Worm (Caenorhabditis elegans) whole organism, L4 larva: ENCODE results near the gene nas-3.

Experiments used
- D1046.2 ChIP-seq: fragments of 200-800 bp; sonication (Bioruptor generic); IDR thresholded peaks from 2 replicates; pipeline ENCODE4 v1.3.6; 2022; ENCODE audit warnings: missing genetic modification characterization, missing compliant biosample characterization
- Y5F2A.4 ChIP-seq: fragments of 200-800 bp; sonication (Bioruptor generic); optimal IDR thresholded peaks from 2 replicates; lab custom pipeline; 2018; ENCODE audit warnings: mild to moderate bottlenecking, missing genetic modification characterization, missing compliant biosample characterization
- arid-1 ChIP-seq: fragments of 200-800 bp; sonication (Bioruptor generic); conservative IDR thresholded peaks from 2 replicates; pipeline ENCODE4 v1.3.6; 2022; ENCODE audit warnings: missing genetic modification reagents, missing genetic modification characterization, missing compliant biosample characterization
- ceh-28 ChIP-seq: fragments of 150-350 bp; optimal IDR thresholded peaks from 2 replicates; lab custom pipeline; 2014; ENCODE audit warnings: missing biosample characterization, missing genetic modification reagents, missing genetic modification characterization
- ceh-32 ChIP-seq: sonication (generic microtip); optimal IDR thresholded peaks from 2 replicates; lab custom pipeline; 2016; ENCODE audit warnings: mild to moderate bottlenecking, missing genetic modification characterization, missing compliant biosample characterization; ENCODE audit not compliant: poor library complexity
- ceh-62 ChIP-seq: sonication (generic microtip); optimal IDR thresholded peaks from 2 replicates; lab custom pipeline; 2017; ENCODE audit warnings: missing biosample characterization, missing genetic modification characterization
- cey-2 ChIP-seq: sonication (generic microtip); optimal IDR thresholded peaks from 3 replicates; lab custom pipeline; 2017; ENCODE audit warnings: missing genetic modification characterization, mild to moderate bottlenecking, missing compliant biosample characterization, antibody characterized with exemption, borderline replicate concordance; ENCODE audit not compliant: insufficient read depth
- daf-16 ChIP-seq, 3 experiments: sonication (generic microtip); optimal IDR thresholded peaks; 2 replicates each; lab custom pipeline; 2016 to 2017; ENCODE audit warnings: missing genetic modification characterization in 3 of 3, missing genetic modification reagents in 3 of 3, mild to moderate bottlenecking in 2 of 3, missing compliant biosample characterization in 2 of 3, missing biosample characterization in 1 of 3, moderate library complexity in 1 of 3
- dmd-6 ChIP-seq: fragments of 200-800 bp; sonication (Bioruptor generic); IDR thresholded peaks from 2 replicates; pipeline ENCODE4 v1.3.6; 2022; ENCODE audit warnings: missing genetic modification reagents, missing genetic modification characterization, missing compliant biosample characterization
- dmd-8 ChIP-seq: fragments of 200-800 bp; sonication (Bioruptor generic); IDR thresholded peaks from 2 replicates; pipeline ENCODE4 v1.3.6; 2022; ENCODE audit warnings: missing genetic modification characterization, missing compliant biosample characterization
- dmd-9 ChIP-seq: fragments of 200-800 bp; sonication (Bioruptor generic); IDR thresholded peaks from 2 replicates; pipeline ENCODE4 v1.3.6; 2022; ENCODE audit warnings: missing genetic modification reagents, missing genetic modification characterization, missing compliant biosample characterization
- duxl-1 ChIP-seq: sonication (generic microtip); optimal IDR thresholded peaks from 2 replicates; lab custom pipeline; 2016; ENCODE audit warnings: mild to moderate bottlenecking, missing genetic modification characterization, moderate library complexity, missing compliant biosample characterization; ENCODE audit not compliant: poor library complexity
- dve-1 ChIP-seq: sonication (generic microtip); optimal IDR thresholded peaks from 2 replicates; lab custom pipeline; 2017; ENCODE audit warnings: antibody characterized with exemption, mild to moderate bottlenecking, missing genetic modification characterization, missing compliant biosample characterization; ENCODE audit not compliant: insufficient read depth
- egl-27 ChIP-seq: sonication (generic microtip); optimal IDR thresholded peaks from 3 replicates; lab custom pipeline; 2017; ENCODE audit warnings: missing biosample characterization, missing genetic modification reagents, missing genetic modification characterization
- egl-43 ChIP-seq: fragments of 200-800 bp; sonication (Bioruptor generic); IDR thresholded peaks from 2 replicates; pipeline ENCODE4 v1.3.6; 2022; ENCODE audit warnings: missing genetic modification reagents, missing genetic modification characterization, missing compliant biosample characterization
- fos-1 ChIP-seq: fragments of 150-350 bp; optimal IDR thresholded peaks from 2 replicates; lab custom pipeline; 2014; ENCODE audit warnings: missing biosample characterization, missing genetic modification characterization
- hlh-11 ChIP-seq: fragments of 200-800 bp; sonication (Bioruptor generic); optimal IDR thresholded peaks from 2 replicates; lab custom pipeline; 2018; ENCODE audit warnings: mild to moderate bottlenecking, missing genetic modification characterization, missing compliant biosample characterization
- lin-13 ChIP-seq: fragments of 150-350 bp; optimal IDR thresholded peaks from 2 replicates; lab custom pipeline; 2014; ENCODE audit warnings: missing biosample characterization, missing genetic modification reagents, missing genetic modification characterization
- mdl-1 ChIP-seq, 2 experiments: fragments of 150-350 bp in 1 of 2; sonication (generic microtip) in 1 of 2; optimal IDR thresholded peaks; 2 replicates each; lab custom pipeline; 2014 to 2017; ENCODE audit warnings: missing biosample characterization in 2 of 2, missing genetic modification characterization in 2 of 2
- mxl-3 ChIP-seq: fragments of 200-800 bp; sonication (Bioruptor generic); optimal IDR thresholded peaks from 2 replicates; lab custom pipeline; 2018; ENCODE audit warnings: mild to moderate bottlenecking, missing genetic modification characterization, missing compliant biosample characterization
- nhr-102 ChIP-seq: sonication (generic microtip); optimal IDR thresholded peaks from 2 replicates; lab custom pipeline; 2016; ENCODE audit warnings: mild to moderate bottlenecking, missing genetic modification characterization, moderate library complexity, missing compliant biosample characterization
- nhr-25 ChIP-seq: sonication (generic microtip); optimal IDR thresholded peaks from 2 replicates; lab custom pipeline; 2017; ENCODE audit warnings: missing genetic modification characterization, mild to moderate bottlenecking, missing compliant biosample characterization, antibody characterized with exemption, moderate library complexity, borderline replicate concordance; ENCODE audit not compliant: insufficient read depth
- nhr-28 ChIP-seq: fragments of 150-350 bp; optimal IDR thresholded peaks from 2 replicates; lab custom pipeline; 2014; ENCODE audit warnings: missing biosample characterization, missing genetic modification characterization
- nhr-41 ChIP-seq: fragments of 200-800 bp; sonication (Bioruptor generic); IDR thresholded peaks from 2 replicates; pipeline ENCODE4 v1.3.6; 2022; ENCODE audit warnings: missing genetic modification reagents, missing genetic modification characterization, missing compliant biosample characterization
- nhr-6 ChIP-seq: fragments of 150-350 bp; optimal IDR thresholded peaks from 2 replicates; lab custom pipeline; 2014; ENCODE audit warnings: missing biosample characterization, missing genetic modification characterization
- pha-4 ChIP-seq, 2 experiments: fragments of 150-350 bp in 1 of 2; fragments of 200-800 bp in 1 of 2; sonication (Bioruptor generic) in 1 of 2; IDR thresholded peaks in 1 of 2; optimal IDR thresholded peaks in 1 of 2; 2 replicates each; pipeline versions ENCODE4 v1.3.6 to Lab custom; 2014 to 2022; ENCODE audit warnings: missing genetic modification characterization in 2 of 2, missing genetic modification reagents in 2 of 2, missing biosample characterization in 1 of 2, missing compliant biosample characterization in 1 of 2
- pqm-1 ChIP-seq: sonication (generic microtip); optimal IDR thresholded peaks from 2 replicates; lab custom pipeline; 2017; ENCODE audit warnings: missing biosample characterization, missing genetic modification characterization
- set-16 ChIP-seq: fragments of 200-800 bp; sonication (Bioruptor generic); IDR thresholded peaks from 2 replicates; pipeline ENCODE4 v1.3.6; 2022; ENCODE audit warnings: missing genetic modification reagents, missing genetic modification characterization, missing compliant biosample characterization
- spr-1 ChIP-seq: sonication (generic microtip); optimal IDR thresholded peaks from 2 replicates; lab custom pipeline; 2016; ENCODE audit warnings: mild to moderate bottlenecking, missing genetic modification characterization, missing compliant biosample characterization
- spr-3 ChIP-seq: fragments of 200-800 bp; sonication (Bioruptor generic); optimal IDR thresholded peaks from 2 replicates; lab custom pipeline; 2018; ENCODE audit warnings: mild to moderate bottlenecking, missing genetic modification characterization, missing compliant biosample characterization
- tag-97 ChIP-seq: fragments of 200-800 bp; sonication (Bioruptor generic); IDR thresholded peaks from 2 replicates; pipeline ENCODE4 v1.3.6; 2022; ENCODE audit warnings: missing genetic modification characterization, missing compliant biosample characterization
- tra-1 ChIP-seq: fragments of 200-800 bp; sonication (Bioruptor generic); IDR thresholded peaks from 2 replicates; pipeline ENCODE4 v1.3.6; 2022; ENCODE audit warnings: missing genetic modification reagents, missing genetic modification characterization, missing compliant biosample characterization
- unc-130 ChIP-seq: sonication (generic microtip); optimal IDR thresholded peaks from 2 replicates; lab custom pipeline; 2016; ENCODE audit warnings: missing genetic modification reagents, missing genetic modification characterization, missing compliant biosample characterization
- unc-62 ChIP-seq, 3 experiments: fragments of 150-350 bp in 1 of 3; sonication (generic microtip); optimal IDR thresholded peaks in 2 of 3; peaks in 1 of 3; 1 replicate in 1 of 3; 2 replicates in 2 of 3; lab custom pipeline; 2014 to 2017; ENCODE audit warnings: missing biosample characterization in 3 of 3, missing genetic modification characterization in 3 of 3, missing genetic modification reagents in 3 of 3, missing genotype in 1 of 3
- vab-7 ChIP-seq: fragments of 200-800 bp; sonication (Bioruptor generic); IDR thresholded peaks from 2 replicates; pipeline ENCODE4 v1.3.6; 2022; ENCODE audit warnings: missing genetic modification reagents, missing genetic modification characterization, missing compliant biosample characterization
- zfp-3 ChIP-seq: fragments of 200-800 bp; sonication (Bioruptor generic); conservative IDR thresholded peaks from 2 replicates; pipeline ENCODE4 v1.3.6; 2022; ENCODE audit warnings: missing genetic modification reagents, missing genetic modification characterization, missing compliant biosample characterization

Gene nas-3

ce11 chrV:9491440-9492160, 13.6 kb downstream of the nas-3 start, which contains the start of gene K06A4.7 (continued):
- TF ChIP-seq ceh-28 (tag; lab: Kevin White, UChicago) = no peak
- TF ChIP-seq mxl-3 (GFP tag; lab: Kevin White, UChicago) = no peak
- no peak for TF ChIP-seq set-16
- no peak for TF ChIP-seq egl-27 (tag; lab: Kevin White, UChicago)
- no peak for TF ChIP-seq ceh-32 (tag; lab: Kevin White, UChicago)
- TF ChIP-seq tra-1 (GFP tag; lab: Robert Waterston, UW) = no peak
- no peak for TF ChIP-seq unc-130 (GFP tag; lab: Kevin White, UChicago)
- TF ChIP-seq ceh-62 = no peak
- no peak for TF ChIP-seq egl-43
- TF ChIP-seq zfp-3 (GFP tag; lab: Robert Waterston, UW) = no peak
- TF ChIP-seq mdl-1 (tag; optimal IDR thresholded peaks at IDR 0.05; lab: Kevin White, UChicago) = peak in 1 of 2 experiments; percentile 33
- no peak for TF ChIP-seq Y5F2A.4 (GFP tag; lab: Kevin White, UChicago)
- TF ChIP-seq fos-1 = no peak
- peak; percentile 21 for TF ChIP-seq dve-1 (tag; lab: Kevin White, UChicago)
- TF ChIP-seq lin-13 (GFP tag; lab: Kevin White, UChicago) = no peak
- TF ChIP-seq daf-16 (GFP tag; optimal IDR thresholded peaks at IDR 0.05; lab: Kevin White, UChicago) = no peak
- TF ChIP-seq daf-16 (tag; optimal IDR thresholded peaks at IDR 0.05; lab: Kevin White, UChicago) = peak; percentile 64
- no peak for TF ChIP-seq nhr-102 (tag; lab: Kevin White, UChicago)
- TF ChIP-seq vab-7 = no peak
- TF ChIP-seq duxl-1 (tag; lab: Kevin White, UChicago) = no peak
- TF ChIP-seq pqm-1 (tag; lab: Kevin White, UChicago) = no peak
- no peak for TF ChIP-seq nhr-6 (tag; lab: Kevin White, UChicago)
- no peak for TF ChIP-seq tag-97 (GFP tag; lab: Robert Waterston, UW)
- no peak for TF ChIP-seq pha-4 (GFP tag; IDR thresholded peaks at IDR 0.05; lab: Robert Waterston, UW)
- no peak for TF ChIP-seq pha-4 (tag; optimal IDR thresholded peaks at IDR 0.05; lab: Kevin White, UChicago)
- TF ChIP-seq dmd-8 = no peak
- no peak for TF ChIP-seq spr-1 (tag; lab: Kevin White, UChicago)
- no peak for TF ChIP-seq cey-2 (tag; lab: Kevin White, UChicago)
- peak; percentile 76 for TF ChIP-seq hlh-11
- TF ChIP-seq spr-3 (GFP tag; lab: Kevin White, UChicago) = no peak
- TF ChIP-seq unc-62 (GFP tag; optimal IDR thresholded peaks at IDR 0.05 in 1 of 2; lab: Kevin White, UChicago) = no peak
- no peak for TF ChIP-seq unc-62 (tag; optimal IDR thresholded peaks at IDR 0.05; lab: Kevin White, UChicago)
- peak; percentile 51 for TF ChIP-seq dmd-6 (GFP tag; lab: Robert Waterston, UW)
- TF ChIP-seq nhr-41 = no peak
- TF ChIP-seq dmd-9 (GFP tag; lab: Robert Waterston, UW) = no peak
- no peak for TF ChIP-seq nhr-25 (tag; lab: Kevin White, UChicago)
- TF ChIP-seq arid-1 (GFP tag; lab: Robert Waterston, UW) = no peak

ce11 chrV:9492460-9492859, 14.5 kb downstream of the nas-3 start:
- TF ChIP-seq fos-1 (no peak), pqm-1 (tag; lab: Kevin White, UChicago) (peak; percentile 19), nhr-28 (peak; percentile 26), D1046.2 (GFP tag; lab: Robert Waterston, UW) (no peak), dve-1 (tag; lab: Kevin White, UChicago) (peak; percentile 56), arid-1 (GFP tag; lab: Robert Waterston, UW) (no peak), nhr-41 (no peak), hlh-11 (peak; percentile 35), daf-16 (GFP tag; optimal IDR thresholded peaks at IDR 0.05; lab: Kevin White, UChicago) (no peak), daf-16 (tag; optimal IDR thresholded peaks at IDR 0.05; lab: Kevin White, UChicago) (peak; percentile 26), dmd-6 (GFP tag; lab: Robert Waterston, UW) (peak; percentile 68)
